Worm (Caenorhabditis elegans) whole organism, L3 larva: ENCODE results near the gene F54B11.5.

Experiments
- R02D3.7 ChIP-seq: fragments of 150-350 bp; optimal IDR thresholded peaks from 2 replicates; lab custom pipeline; 2014; ENCODE audit warnings: missing biosample characterization, missing genetic modification characterization
- ZK546.5 ChIP-seq: sonication (generic microtip); optimal IDR thresholded peaks from 2 replicates; lab custom pipeline; 2017; ENCODE audit warnings: missing biosample characterization, missing genetic modification characterization
- ceh-16 ChIP-seq: sonication (generic microtip); optimal IDR thresholded peaks from 2 replicates; lab custom pipeline; 2017; ENCODE audit warnings: missing biosample characterization, missing genetic modification characterization
- ceh-28 ChIP-seq: fragments of 150-350 bp; optimal IDR thresholded peaks from 2 replicates; lab custom pipeline; 2014; ENCODE audit warnings: missing biosample characterization, missing genetic modification reagents, missing genetic modification characterization
- ceh-9 ChIP-seq: sonication (generic microtip); optimal IDR thresholded peaks from 2 replicates; lab custom pipeline; 2018; ENCODE audit warnings: missing biosample characterization, missing genetic modification characterization
- egl-27 ChIP-seq: sonication (generic microtip); optimal IDR thresholded peaks from 4 replicates; lab custom pipeline; 2017; ENCODE audit warnings: missing biosample characterization, missing genetic modification reagents, missing genetic modification characterization
- egl-5 ChIP-seq: fragments of 150-350 bp; optimal IDR thresholded peaks from 2 replicates; lab custom pipeline; 2017; ENCODE audit warnings: missing biosample characterization, missing genetic modification reagents, missing genetic modification characterization, inconsistent platforms
- elt-1 ChIP-seq: fragments of 150-350 bp; optimal IDR thresholded peaks from 2 replicates; lab custom pipeline; 2014; ENCODE audit warnings: missing biosample characterization, missing genetic modification characterization
- elt-2 ChIP-seq: sonication (generic microtip); optimal IDR thresholded peaks from 2 replicates; lab custom pipeline; 2016; ENCODE audit warnings: missing genetic modification reagents, mild to moderate bottlenecking, missing genetic modification characterization, missing compliant biosample characterization
- elt-3 ChIP-seq, 3 experiments: fragments of 150-350 bp in 1 of 3; sonication (generic microtip) in 2 of 3; optimal IDR thresholded peaks; 2 replicates in 2 of 3; 4 replicates in 1 of 3; lab custom pipeline; 2014 to 2017; ENCODE audit warnings: missing biosample characterization in 3 of 3, missing genetic modification characterization in 3 of 3
- eor-1 ChIP-seq, 2 experiments: fragments of 150-350 bp; optimal IDR thresholded peaks; 2 replicates each; lab custom pipeline; 2014 to 2018; ENCODE audit warnings: missing biosample characterization in 2 of 2, missing genetic modification characterization in 2 of 2
- fkh-10 ChIP-seq: sonication (generic microtip); optimal IDR thresholded peaks from 2 replicates; lab custom pipeline; 2017; ENCODE audit warnings: missing biosample characterization, missing genetic modification reagents, missing genetic modification characterization
- fkh-2 ChIP-seq: fragments of 150-350 bp; optimal IDR thresholded peaks from 2 replicates; lab custom pipeline; 2014; ENCODE audit warnings: missing biosample characterization, missing genetic modification reagents, missing genetic modification characterization
- fos-1 ChIP-seq: fragments of 150-350 bp; optimal IDR thresholded peaks from 2 replicates; lab custom pipeline; 2014; ENCODE audit warnings: missing biosample characterization, missing genetic modification characterization
- hmg-11 ChIP-seq: sonication (generic microtip); optimal IDR thresholded peaks from 2 replicates; lab custom pipeline; 2016; ENCODE audit warnings: missing genetic modification characterization, missing compliant biosample characterization
- jun-1 ChIP-seq: fragments of 150-350 bp; optimal IDR thresholded peaks from 2 replicates; lab custom pipeline; 2014; ENCODE audit warnings: missing biosample characterization, missing genetic modification reagents, missing genetic modification characterization
- lin-15B ChIP-seq: fragments of 150-350 bp; optimal IDR thresholded peaks from 2 replicates; lab custom pipeline; 2014; ENCODE audit warnings: missing biosample characterization, missing genetic modification characterization
- lin-39 ChIP-seq: fragments of 150-350 bp; optimal IDR thresholded peaks from 2 replicates; lab custom pipeline; 2018; ENCODE audit warnings: missing biosample characterization, missing genetic modification reagents, missing genetic modification characterization
- lsy-12 ChIP-seq: sonication (generic microtip); optimal IDR thresholded peaks from 2 replicates; lab custom pipeline; 2016; ENCODE audit warnings: mild to moderate bottlenecking, missing genetic modification characterization, missing compliant biosample characterization
- mml-1 ChIP-seq: fragments of 150-350 bp; sonication (generic microtip); optimal IDR thresholded peaks from 3 replicates; lab custom pipeline; 2014; ENCODE audit warnings: missing biosample characterization, missing genetic modification characterization
- nfya-1 ChIP-seq: sonication (generic microtip); optimal IDR thresholded peaks from 2 replicates; lab custom pipeline; 2017; ENCODE audit warnings: missing genetic modification characterization, mild to moderate bottlenecking, missing compliant biosample characterization, antibody characterized with exemption, moderate library complexity; ENCODE audit not compliant: insufficient read depth
- nhr-11 ChIP-seq: fragments of 150-350 bp; optimal IDR thresholded peaks from 2 replicates; lab custom pipeline; 2014; ENCODE audit warnings: missing biosample characterization, missing genetic modification characterization
- nhr-12 ChIP-seq: fragments of 150-350 bp; optimal IDR thresholded peaks from 2 replicates; lab custom pipeline; 2014; ENCODE audit warnings: missing biosample characterization, missing genetic modification characterization
- nhr-23 ChIP-seq: fragments of 150-350 bp; optimal IDR thresholded peaks from 2 replicates; lab custom pipeline; 2014; ENCODE audit warnings: missing biosample characterization, missing genetic modification reagents, missing genetic modification characterization
- nhr-25 ChIP-seq: sonication (generic microtip); optimal IDR thresholded peaks from 2 replicates; lab custom pipeline; 2017; ENCODE audit warnings: missing biosample characterization, missing genetic modification characterization
- nhr-28 ChIP-seq: fragments of 150-350 bp; optimal IDR thresholded peaks from 2 replicates; lab custom pipeline; 2014; ENCODE audit warnings: missing biosample characterization, missing genetic modification characterization
- nhr-43 ChIP-seq: sonication (generic microtip); optimal IDR thresholded peaks from 2 replicates; lab custom pipeline; 2016; ENCODE audit warnings: mild to moderate bottlenecking, missing genetic modification characterization, missing compliant biosample characterization; ENCODE audit not compliant: poor library complexity, severe bottlenecking
- nhr-67 ChIP-seq: fragments of 150-350 bp; optimal IDR thresholded peaks from 2 replicates; lab custom pipeline; 2014; ENCODE audit warnings: missing biosample characterization, missing genetic modification characterization
- nhr-77 ChIP-seq: fragments of 150-350 bp; optimal IDR thresholded peaks from 2 replicates; lab custom pipeline; 2014; ENCODE audit warnings: missing biosample characterization, missing genetic modification characterization
- pha-4 ChIP-seq: fragments of 150-350 bp; optimal IDR thresholded peaks from 2 replicates; lab custom pipeline; 2014; ENCODE audit warnings: missing biosample characterization, missing genetic modification reagents, missing genetic modification characterization
- pqm-1 ChIP-seq: fragments of 150-350 bp; optimal IDR thresholded peaks from 2 replicates; lab custom pipeline; 2017; ENCODE audit warnings: missing biosample characterization, missing genetic modification characterization, inconsistent platforms
- sea-2 ChIP-seq: fragments of 150-350 bp; sonication (generic microtip); optimal IDR thresholded peaks from 4 replicates; lab custom pipeline; 2014; ENCODE audit warnings: missing biosample characterization, missing genetic modification reagents, missing genetic modification characterization
- skn-1 ChIP-seq: fragments of 150-350 bp; optimal IDR thresholded peaks from 2 replicates; lab custom pipeline; 2014; ENCODE audit warnings: missing biosample characterization, missing genetic modification characterization
- snpc-4 ChIP-seq: fragments of 150-350 bp; optimal IDR thresholded peaks from 2 replicates; lab custom pipeline; 2014; ENCODE audit warnings: missing biosample characterization, missing genetic modification characterization
- tbx-2 ChIP-seq: sonication (generic microtip); optimal IDR thresholded peaks from 2 replicates; lab custom pipeline; 2016; ENCODE audit warnings: mild to moderate bottlenecking, missing genetic modification characterization, missing compliant biosample characterization
- unc-39 ChIP-seq: sonication (generic microtip); optimal IDR thresholded peaks from 4 replicates; lab custom pipeline; 2017; ENCODE audit warnings: missing biosample characterization, missing genetic modification characterization
- unc-62 ChIP-seq: fragments of 150-350 bp; sonication (generic microtip); optimal IDR thresholded peaks from 4 replicates; lab custom pipeline; 2014; ENCODE audit warnings: missing biosample characterization, missing genetic modification reagents, missing genetic modification characterization
- zag-1 ChIP-seq: fragments of 150-350 bp; optimal IDR thresholded peaks from 2 replicates; lab custom pipeline; 2014; ENCODE audit warnings: missing biosample characterization, missing genetic modification characterization
- ztf-11 ChIP-seq: fragments of 150-350 bp; optimal IDR thresholded peaks from 2 replicates; lab custom pipeline; 2014; ENCODE audit warnings: missing biosample characterization, missing genetic modification characterization
- ztf-4 ChIP-seq: fragments of 150-350 bp; optimal IDR thresholded peaks from 2 replicates; lab custom pipeline; 2014; ENCODE audit warnings: missing biosample characterization, missing genetic modification characterization

F54B11.5 gene

ce11 chrX:13598021-13598499 is 2.2 kb upstream of the F54B11.5 start, which contains the start of gene bra-1:
bra-1 (plus strand) TSS chrX:13598449.
- TF ChIP-seq nfya-1 (tag; lab: Kevin White, UChicago) (peak; percentile 68), ceh-16 (tag; lab: Kevin White, UChicago) (no peak), pha-4 (peak; percentile 68), lin-39 (peak; percentile 60), nhr-77 (tag; lab: Kevin White, UChicago) (no peak), ztf-4 (tag; lab: Kevin White, UChicago) (no peak), elt-2 (tag; lab: Kevin White, UChicago) (peak; percentile 51), nhr-25 (tag; lab: Kevin White, UChicago) (no peak), ceh-28 (tag; lab: Kevin White, UChicago) (no peak), jun-1 (tag; lab: Kevin White, UChicago) (no peak), lin-15B (peak; percentile 42), eor-1 (tag; optimal IDR thresholded peaks at IDR 0.05; lab: Kevin White, UChicago) (no peak), ZK546.5 (tag; lab: Kevin White, UChicago) (no peak), pqm-1 (tag; lab: Kevin White, UChicago) (peak; percentile 38), egl-5 (tag; lab: Kevin White, UChicago) (no peak), fkh-2 (no peak), egl-27 (tag; lab: Kevin White, UChicago) (no peak), nhr-43 (tag; lab: Kevin White, UChicago) (no peak), zag-1 (tag; lab: Kevin White, UChicago) (no peak), snpc-4 (tag; lab: Kevin White, UChicago) (peak; percentile 27), sea-2 (no peak), fkh-10 (GFP tag; lab: Kevin White, UChicago) (peak; percentile 27), hmg-11 (tag; lab: Kevin White, UChicago) (peak; percentile 24), nhr-28 (tag; lab: Kevin White, UChicago) (no peak), nhr-11 (tag; lab: Kevin White, UChicago) (peak; percentile 35), skn-1 (no peak), nhr-67 (tag; lab: Kevin White, UChicago) (no peak)

DNA sequence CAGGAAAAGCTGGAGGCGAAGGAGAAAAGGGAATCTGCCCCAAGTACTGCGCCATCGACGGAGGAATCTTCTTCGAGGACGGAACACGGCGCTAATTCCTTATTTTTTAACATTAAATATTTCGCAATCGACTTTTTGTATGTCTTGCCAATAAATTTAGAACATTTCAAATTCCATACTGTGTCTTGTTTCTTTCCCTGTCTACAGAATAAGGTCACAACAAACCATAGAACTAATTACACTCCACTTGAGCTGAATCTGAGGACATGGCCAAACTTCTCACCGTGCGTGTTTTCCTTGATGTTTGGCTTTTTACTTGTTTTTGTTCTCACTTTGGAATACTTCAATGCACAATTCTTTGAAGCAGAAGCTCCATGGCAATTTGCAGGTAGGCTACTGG is 3.5 kb downstream of the F54B11.5 start, which contains the start of gene F54B11.4:
F54B11.4 (plus strand) TSS at position 301 of the 400 bp plus-strand sequence.
- TF ChIP-seq nhr-11 (tag; lab: Kevin White, UChicago) (no peak), nhr-25 (tag; lab: Kevin White, UChicago) (no peak), fkh-2 (no peak), pha-4 (no peak), R02D3.7 (tag; lab: Kevin White, UChicago) (no peak), ztf-11 (no peak), snpc-4 (tag; lab: Kevin White, UChicago) (no peak), unc-39 (no peak), nhr-12 (no peak), egl-27 (tag; lab: Kevin White, UChicago) (no peak), ceh-9 (tag; lab: Kevin White, UChicago) (no peak)
- TF ChIP-seq, all 47 proteins: peak for 0

- TF ChIP-seq ztf-11: no peak
- no peak for TF ChIP-seq nhr-25 (tag; lab: Kevin White, UChicago)
- no peak for TF ChIP-seq elt-1
- no peak for TF ChIP-seq ztf-4 (tag; lab: Kevin White, UChicago)
- TF ChIP-seq sea-2: no peak
- TF ChIP-seq fos-1 (tag; lab: Kevin White, UChicago): no peak
Observed at ce11 chrX:13591953-13592352, 3.9 kb downstream of the F54B11.5 start.

ce11 chrX:13591175-13591574 is 4.7 kb downstream of the F54B11.5 start, which contains the start of gene col-44:
col-44 (plus strand) TSS chrX:13591475.
- TF ChIP-seq fkh-10 (GFP tag; lab: Kevin White, UChicago) (no peak), pha-4 (no peak), nhr-12 (no peak), nhr-23 (tag; lab: Kevin White, UChicago) (no peak), elt-3 (tag; optimal IDR thresholded peaks at IDR 0.05; lab: Kevin White, UChicago) (no peak), nhr-28 (tag; lab: Kevin White, UChicago) (no peak), snpc-4 (tag; lab: Kevin White, UChicago) (no peak), lin-15B (no peak), lsy-12 (no peak), unc-62 (GFP tag; lab: Kevin White, UChicago) (no peak), mml-1 (tag; lab: Kevin White, UChicago) (no peak), tbx-2 (tag; lab: Kevin White, UChicago) (no peak)
